Worm (Caenorhabditis elegans) whole organism, L1 larva: ENCODE data around the gene alh-1.
A peak's percentile ranks its signal among the peaks of the same experiment; 100 is the strongest.
"Not testable (repeated sequence)": the region's sequence is repeated elsewhere in the genome, so short reads cannot be mapped to it uniquely, and the experiment has no call there.

Source experiments
- C04F5.9 ChIP-seq: sonication (generic microtip); optimal IDR thresholded peaks from 2 replicates; lab custom pipeline; 2016; ENCODE audit warnings: missing genetic modification characterization, missing compliant biosample characterization
- C16A3.4 ChIP-seq: fragments of 150-350 bp; optimal IDR thresholded peaks from 2 replicates; lab custom pipeline; 2014; ENCODE audit warnings: missing biosample characterization, missing genetic modification characterization
- F16B12.6 ChIP-seq: fragments of 150-350 bp; optimal IDR thresholded peaks from 2 replicates; lab custom pipeline; 2014; ENCODE audit warnings: missing biosample characterization, missing genetic modification characterization
- Y116A8C.19 ChIP-seq: sonication (generic microtip); optimal IDR thresholded peaks from 2 replicates; lab custom pipeline; 2016; ENCODE audit warnings: missing compliant biosample characterization, missing genetic modification characterization, borderline replicate concordance
- aha-1 ChIP-seq: fragments of 150-350 bp; optimal IDR thresholded peaks from 2 replicates; lab custom pipeline; 2014; ENCODE audit warnings: missing biosample characterization, missing genetic modification characterization
- alr-1 ChIP-seq: fragments of 200-800 bp; sonication (Bioruptor generic); optimal IDR thresholded peaks from 2 replicates; lab custom pipeline; 2018; ENCODE audit warnings: borderline replicate concordance, mild to moderate bottlenecking, missing genetic modification characterization, missing compliant biosample characterization
- blmp-1 ChIP-seq: fragments of 150-350 bp; optimal IDR thresholded peaks from 2 replicates; lab custom pipeline; 2014; ENCODE audit warnings: missing biosample characterization, missing genetic modification characterization
- ceh-8 ChIP-seq: fragments of 200-800 bp; sonication (Bioruptor generic); optimal IDR thresholded peaks from 2 replicates; lab custom pipeline; 2018; ENCODE audit warnings: mild to moderate bottlenecking, missing genetic modification characterization, moderate library complexity, missing compliant biosample characterization
- ceh-82 ChIP-seq, 3 experiments: fragments of 150-350 bp in 1 of 3; sonication (generic microtip) in 2 of 3; optimal IDR thresholded peaks; 2 replicates each; lab custom pipeline; 2014 to 2017; ENCODE audit warnings: missing biosample characterization in 3 of 3, missing genetic modification characterization in 3 of 3
- ceh-88 ChIP-seq: fragments of 200-800 bp; sonication (Bioruptor generic); IDR thresholded peaks from 2 replicates; pipeline ENCODE4 v1.3.6; 2022; ENCODE audit warnings: missing genetic modification characterization, missing compliant biosample characterization
- dpl-1 ChIP-seq, 3 experiments: fragments of 150-350 bp in 2 of 3; sonication (generic microtip) in 1 of 3; optimal IDR thresholded peaks; 2 replicates each; lab custom pipeline; 2014 to 2017; ENCODE audit warnings: missing biosample characterization in 3 of 3, missing genetic modification characterization in 3 of 3, missing genetic modification reagents in 3 of 3
- dsc-1 ChIP-seq: sonication (generic microtip); optimal IDR thresholded peaks from 2 replicates; lab custom pipeline; 2016; ENCODE audit warnings: mild to moderate bottlenecking, missing genetic modification characterization, missing compliant biosample characterization
- efl-3 ChIP-seq: fragments of 200-800 bp; sonication (Bioruptor generic); optimal IDR thresholded peaks from 2 replicates; lab custom pipeline; 2018; ENCODE audit warnings: mild to moderate bottlenecking, missing genetic modification characterization, missing compliant biosample characterization
- egl-13 ChIP-seq: sonication (generic microtip); optimal IDR thresholded peaks from 2 replicates; lab custom pipeline; 2016; ENCODE audit warnings: missing genotype, missing genetic modification reagents, missing genetic modification characterization, missing compliant biosample characterization
- egl-27 ChIP-seq, 2 experiments: fragments of 150-350 bp in 1 of 2; sonication (generic microtip); optimal IDR thresholded peaks; 3 replicates each; lab custom pipeline; 2017 to 2018; ENCODE audit warnings: missing biosample characterization in 2 of 2, missing genetic modification characterization in 2 of 2, missing genetic modification reagents in 2 of 2
- elt-2 ChIP-seq: sonication (generic microtip); optimal IDR thresholded peaks from 2 replicates; lab custom pipeline; 2016; ENCODE audit warnings: missing genetic modification characterization, mild to moderate bottlenecking, inconsistent platforms, missing compliant biosample characterization, missing genetic modification reagents
- elt-3 ChIP-seq, 6 experiments: fragments of 150-350 bp in 1 of 6; sonication (generic microtip); optimal IDR thresholded peaks; 2 replicates each; lab custom pipeline; 2017 to 2018; ENCODE audit warnings: missing biosample characterization in 6 of 6, missing genetic modification characterization in 6 of 6, inconsistent platforms in 1 of 6
- ets-5 ChIP-seq: fragments of 200-800 bp; sonication (Bioruptor generic); IDR thresholded peaks from 2 replicates; pipeline ENCODE4 v1.3.6; 2022; ENCODE audit warnings: missing genetic modification characterization, missing compliant biosample characterization
- fkh-10 ChIP-seq: sonication (generic microtip); optimal IDR thresholded peaks from 2 replicates; lab custom pipeline; 2017; ENCODE audit warnings: missing biosample characterization, missing genetic modification reagents, missing genetic modification characterization
- grh-1 ChIP-seq: fragments of 200-800 bp; sonication (Bioruptor generic); IDR thresholded peaks from 2 replicates; pipeline ENCODE4 v1.3.6; 2022; ENCODE audit warnings: missing genetic modification reagents, missing genetic modification characterization, missing compliant biosample characterization
- hlh-17 ChIP-seq: fragments of 200-800 bp; sonication (Bioruptor generic); optimal IDR thresholded peaks from 2 replicates; lab custom pipeline; 2018; ENCODE audit warnings: missing genetic modification characterization, mild to moderate bottlenecking, missing compliant biosample characterization, moderate library complexity, borderline replicate concordance
- hpl-2 ChIP-seq: fragments of 150-350 bp; optimal IDR thresholded peaks from 2 replicates; lab custom pipeline; 2014; ENCODE audit warnings: missing biosample characterization, missing genetic modification reagents, missing genetic modification characterization
- irx-1 ChIP-seq: sonication (generic microtip); optimal IDR thresholded peaks from 2 replicates; lab custom pipeline; 2016; ENCODE audit warnings: missing genetic modification characterization, missing compliant biosample characterization
- isw-1 ChIP-seq: fragments of 200-800 bp; sonication (Bioruptor generic); IDR thresholded peaks from 2 replicates; pipeline ENCODE4 v1.3.6; 2022; ENCODE audit warnings: missing genetic modification characterization, missing compliant biosample characterization
- jun-1 ChIP-seq: fragments of 150-350 bp; optimal IDR thresholded peaks from 2 replicates; lab custom pipeline; 2014; ENCODE audit warnings: missing biosample characterization, missing genetic modification reagents, missing genetic modification characterization
- lin-35 ChIP-seq, 2 experiments: fragments of 150-350 bp; optimal IDR thresholded peaks; 2 replicates each; lab custom pipeline; 2014; ENCODE audit warnings: missing biosample characterization in 2 of 2, missing genetic modification characterization in 2 of 2, missing genetic modification reagents in 2 of 2
- lsy-2 ChIP-seq, 2 experiments: fragments of 150-350 bp; optimal IDR thresholded peaks; 2 replicates each; lab custom pipeline; 2014; ENCODE audit warnings: missing biosample characterization in 2 of 2, missing genetic modification characterization in 2 of 2
- mef-2 ChIP-seq: fragments of 150-350 bp; optimal IDR thresholded peaks from 2 replicates; lab custom pipeline; 2014; ENCODE audit warnings: missing biosample characterization, missing genetic modification characterization
- mep-1 ChIP-seq: fragments of 150-350 bp; optimal IDR thresholded peaks from 2 replicates; lab custom pipeline; 2014; ENCODE audit warnings: missing biosample characterization, missing genetic modification characterization
- nhr-19 ChIP-seq: fragments of 200-800 bp; sonication (Bioruptor generic); conservative IDR thresholded peaks from 2 replicates; pipeline ENCODE4 v1.3.6; 2022; ENCODE audit warnings: missing genetic modification characterization, missing compliant biosample characterization
- nhr-47 ChIP-seq: sonication (generic microtip); optimal IDR thresholded peaks from 2 replicates; lab custom pipeline; 2016; ENCODE audit warnings: mild to moderate bottlenecking, missing genetic modification characterization, moderate library complexity, missing compliant biosample characterization
- nhr-76 ChIP-seq: sonication (generic microtip); optimal IDR thresholded peaks from 2 replicates; lab custom pipeline; 2017; ENCODE audit warnings: missing biosample characterization, missing genetic modification characterization
- nhr-77 ChIP-seq: fragments of 150-350 bp; optimal IDR thresholded peaks from 2 replicates; lab custom pipeline; 2014; ENCODE audit warnings: missing biosample characterization, missing genetic modification characterization
- nhr-84 ChIP-seq: sonication (generic microtip); optimal IDR thresholded peaks from 2 replicates; lab custom pipeline; 2017; ENCODE audit warnings: missing biosample characterization, missing genetic modification characterization
- pax-3 ChIP-seq: fragments of 200-800 bp; sonication (Bioruptor generic); optimal IDR thresholded peaks from 2 replicates; lab custom pipeline; 2018; ENCODE audit warnings: mild to moderate bottlenecking, missing genetic modification characterization, moderate library complexity, missing compliant biosample characterization
- rnt-1 ChIP-seq: sonication (generic microtip); optimal IDR thresholded peaks from 2 replicates; lab custom pipeline; 2016; ENCODE audit warnings: mild to moderate bottlenecking, missing genetic modification characterization, moderate library complexity, missing compliant biosample characterization
- skn-1 ChIP-seq: fragments of 150-350 bp; optimal IDR thresholded peaks from 2 replicates; lab custom pipeline; 2014; ENCODE audit warnings: missing biosample characterization, missing genetic modification characterization
- snpc-4 ChIP-seq: fragments of 150-350 bp; optimal IDR thresholded peaks from 2 replicates; lab custom pipeline; 2014; ENCODE audit warnings: missing biosample characterization, missing genetic modification characterization
- snu-23 ChIP-seq: sonication (generic microtip); optimal IDR thresholded peaks from 2 replicates; lab custom pipeline; 2016; ENCODE audit warnings: missing genetic modification characterization, missing compliant biosample characterization
- sup-37 ChIP-seq: fragments of 200-800 bp; sonication (Bioruptor generic); optimal IDR thresholded peaks from 2 replicates; lab custom pipeline; 2018; ENCODE audit warnings: mild to moderate bottlenecking, missing genetic modification characterization, missing compliant biosample characterization
- tbx-2 ChIP-seq: sonication (generic microtip); optimal IDR thresholded peaks from 2 replicates; lab custom pipeline; 2016; ENCODE audit warnings: missing genetic modification characterization, missing compliant biosample characterization
- unc-30 ChIP-seq: sonication (generic microtip); optimal IDR thresholded peaks from 2 replicates; lab custom pipeline; 2017; ENCODE audit warnings: missing biosample characterization, missing genetic modification characterization
- unc-62 ChIP-seq: fragments of 150-350 bp; optimal IDR thresholded peaks from 2 replicates; lab custom pipeline; 2014; ENCODE audit warnings: missing biosample characterization, missing genetic modification reagents, missing genetic modification characterization
- unc-86 ChIP-seq: sonication (generic microtip); optimal IDR thresholded peaks from 2 replicates; lab custom pipeline; 2016; ENCODE audit warnings: missing genetic modification characterization, missing compliant biosample characterization
- unc-98 ChIP-seq: fragments of 200-800 bp; sonication (Bioruptor generic); IDR thresholded peaks from 2 replicates; pipeline ENCODE4 v1.3.6; 2022; ENCODE audit warnings: missing genetic modification characterization, missing compliant biosample characterization
- vab-15 ChIP-seq: sonication (generic microtip); optimal IDR thresholded peaks from 2 replicates; lab custom pipeline; 2017; ENCODE audit warnings: missing genotype, mild to moderate bottlenecking, missing genetic modification characterization, missing compliant biosample characterization
- xbp-1 ChIP-seq: sonication (generic microtip); optimal IDR thresholded peaks from 2 replicates; lab custom pipeline; 2016; ENCODE audit warnings: missing genetic modification characterization, missing compliant biosample characterization
- zip-4 ChIP-seq: fragments of 200-800 bp; sonication (Bioruptor generic); optimal IDR thresholded peaks from 2 replicates; lab custom pipeline; 2018; ENCODE audit warnings: mild to moderate bottlenecking, missing genetic modification characterization, moderate library complexity, missing compliant biosample characterization
- ztf-11 ChIP-seq, 2 experiments: sonication (generic microtip); optimal IDR thresholded peaks; 2 replicates each; lab custom pipeline; 2016 to 2017; ENCODE audit warnings: missing genetic modification characterization in 2 of 2, missing biosample characterization in 1 of 2, missing compliant biosample characterization in 1 of 2

Gene alh-1

ce11 chrIII:5062406-5062805 is 15.2 kb upstream of the alh-1 start, which contains the start of gene C45G9.4:
Gene C45G9.4, plus strand, starts transcription at chrIII:5062706.
- not testable (repeated sequence) for TF ChIP-seq nhr-84 (tag; lab: Kevin White, UChicago); dpl-1 (GFP tag; optimal IDR thresholded peaks at IDR 0.05; lab: Kevin White, UChicago); fkh-10 (GFP tag; lab: Kevin White, UChicago)

- TF ChIP-seq unc-86 (tag; lab: Kevin White, UChicago) (peak; percentile 60), unc-98 (GFP tag; lab: Robert Waterston, UW) (peak; percentile 85), ceh-82 (tag; optimal IDR thresholded peaks at IDR 0.05; lab: Kevin White, UChicago) (peak; percentile 47 to 52 (median 48)), elt-2 (tag; lab: Kevin White, UChicago) (peak; percentile 55), zip-4 (GFP tag; lab: Kevin White, UChicago) (peak; percentile 18), alr-1 (tag; lab: Kevin White, UChicago) (no peak), lin-35 (GFP tag; optimal IDR thresholded peaks at IDR 0.05; lab: Kevin White, UChicago) (peak; percentile 93 to 96), C16A3.4 (tag; lab: Kevin White, UChicago) (peak; percentile 40), nhr-77 (peak; percentile 15), unc-62 (no peak), mef-2 (tag; lab: Kevin White, UChicago) (no peak), hlh-17 (GFP tag; lab: Kevin White, UChicago) (peak; percentile 58), nhr-47 (tag; lab: Kevin White, UChicago) (peak; percentile 90), snu-23 (GFP tag; lab: Kevin White, UChicago) (peak; percentile 85), Y116A8C.19 (peak; percentile 79), ceh-8 (peak; percentile 41), unc-30 (tag; lab: Kevin White, UChicago) (no peak), blmp-1 (peak; percentile 48), aha-1 (tag; lab: Kevin White, UChicago) (no peak), ets-5 (GFP tag; lab: Robert Waterston, UW) (no peak), C04F5.9 (tag; lab: Kevin White, UChicago) (peak; percentile 84), irx-1 (tag; lab: Kevin White, UChicago) (peak; percentile 95), xbp-1 (tag; lab: Kevin White, UChicago) (peak; percentile 85), egl-13 (tag; lab: Kevin White, UChicago) (peak; percentile 87), lsy-2 (tag; optimal IDR thresholded peaks at IDR 0.05; lab: Kevin White, UChicago) (peak; percentile 78 to 85), rnt-1 (tag; lab: Kevin White, UChicago) (peak; percentile 98), skn-1 (peak; percentile 19), sup-37 (GFP tag; lab: Kevin White, UChicago) (peak; percentile 69), F16B12.6 (tag; lab: Kevin White, UChicago) (peak; percentile 26), tbx-2 (tag; lab: Kevin White, UChicago) (peak; percentile 90), jun-1 (tag; lab: Kevin White, UChicago) (no peak), nhr-76 (tag; lab: Kevin White, UChicago) (no peak), ztf-11 (tag; optimal IDR thresholded peaks at IDR 0.05; lab: Kevin White, UChicago) (peak in 1 of 2 experiments; percentile 92), hpl-2 (no peak), efl-3 (peak; percentile 36), egl-27 (tag; optimal IDR thresholded peaks at IDR 0.05; lab: Kevin White, UChicago) (no peak), nhr-19 (peak; percentile 85), dsc-1 (tag; lab: Kevin White, UChicago) (peak; percentile 92), mep-1 (tag; lab: Kevin White, UChicago) (peak; percentile 77), elt-3 (tag; optimal IDR thresholded peaks at IDR 0.05; lab: Kevin White, UChicago) (peak in 2 of 6 experiments; percentile 22 to 48), vab-15 (peak; percentile 84), isw-1 (GFP tag; lab: Robert Waterston, UW) (peak; percentile 62), fkh-10 (GFP tag; lab: Kevin White, UChicago) (no peak), pax-3 (peak; percentile 88), grh-1 (GFP tag; lab: Robert Waterston, UW) (peak; percentile 76), snpc-4 (tag; lab: Kevin White, UChicago) (peak; percentile 63), ceh-88 (GFP tag; lab: Robert Waterston, UW) (peak; percentile 40; the same call in 1 of the 2 replicates)
Observed at ce11 chrIII:5068675-5069233, 8.8 kb upstream of the alh-1 start, which contains the start of the genes C45G9.11 and C45G9.2. Gene C45G9.11, minus strand, starts transcription at chrIII:5068725. Gene C45G9.2, plus strand, starts transcription at chrIII:5069066.
